Worm (Caenorhabditis elegans): ENCODE results near the gene fbxa-73.

DNA sequence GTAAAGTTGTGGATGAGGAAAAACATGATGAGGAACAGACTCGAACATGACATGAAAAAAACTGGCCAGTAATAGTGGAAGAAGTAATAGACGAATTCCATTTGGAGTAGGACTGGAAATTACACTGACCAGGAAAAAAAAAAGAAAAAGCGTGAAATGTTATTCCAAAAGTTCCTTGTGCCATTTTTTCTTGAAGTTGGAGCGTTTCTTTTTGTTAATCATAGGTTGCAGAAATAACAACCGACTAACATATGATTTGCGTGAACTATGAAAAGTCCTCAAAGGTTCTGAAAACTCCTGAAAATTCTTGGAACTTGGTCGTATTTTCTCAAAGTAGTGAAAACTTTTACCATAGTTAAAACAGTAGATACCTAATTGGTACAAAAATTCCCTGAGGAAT lies 7.5 kb upstream of the fbxa-73 start, which contains the start of gene srd-67:
- TF ChIP-seq nhr-237 (tag; optimal IDR thresholded peaks at IDR 0.05) (no peak), dpl-1 (GFP tag; optimal IDR thresholded peaks at IDR 0.05) (no peak), fkh-10 (GFP tag; optimal IDR thresholded peaks at IDR 0.05) (no peak), lin-39 (tag; optimal IDR thresholded peaks at IDR 0.05) (no peak), lin-13 (GFP tag; optimal IDR thresholded peaks at IDR 0.05) (no peak)

Measured in whole organism, L4 larva.